Fruit fly (Drosophila melanogaster) whole organism, adult: Measurements from ENCODE around the gene Ask1.

Source experiments
- CG11617 ChIP-seq: fragments of 200-800 bp; sonication (Bioruptor generic); optimal IDR thresholded peaks from 2 replicates; lab custom pipeline; 2017; ENCODE audit warnings: mild to moderate bottlenecking, missing biosample characterization, missing genetic modification reagents, missing genetic modification characterization
- CG12768 ChIP-seq: fragments of 200-800 bp; sonication (Bioruptor generic); optimal IDR thresholded peaks from 2 replicates; lab custom pipeline; 2017; ENCODE audit warnings: missing biosample characterization, missing genetic modification characterization, mild to moderate bottlenecking, moderate library complexity, missing genetic modification reagents
- CG1620 ChIP-seq: fragments of 200-800 bp; sonication (Bioruptor generic); optimal IDR thresholded peaks from 2 replicates; lab custom pipeline; 2016; ENCODE audit warnings: missing biosample characterization, missing genetic modification characterization
- Clk ChIP-seq: fragments of 200-800 bp; sonication (Bioruptor generic); optimal IDR thresholded peaks from 2 replicates; lab custom pipeline; 2017; ENCODE audit warnings: missing biosample characterization, missing genetic modification characterization
- Hr96 ChIP-seq: fragments of 200-800 bp; sonication (Bioruptor generic); optimal IDR thresholded peaks from 2 replicates; lab custom pipeline; 2016; ENCODE audit warnings: missing biosample characterization, missing genetic modification characterization
- bab1 ChIP-seq: fragments of 200-800 bp; sonication (Bioruptor generic); optimal IDR thresholded peaks from 3 replicates; lab custom pipeline; 2019; ENCODE audit warnings: missing biosample characterization, mild to moderate bottlenecking, missing genetic modification characterization, moderate library complexity
- cic ChIP-seq: fragments of 200-800 bp; sonication (Bioruptor generic); optimal IDR thresholded peaks from 2 replicates; lab custom pipeline; 2017; ENCODE audit warnings: missing biosample characterization, mild to moderate bottlenecking, missing genetic modification characterization, moderate library complexity
- cnc ChIP-seq, 2 experiments: fragments of >200 bp; optimal IDR thresholded peaks; 2 replicates each; lab custom pipeline; 2017

DNA sequence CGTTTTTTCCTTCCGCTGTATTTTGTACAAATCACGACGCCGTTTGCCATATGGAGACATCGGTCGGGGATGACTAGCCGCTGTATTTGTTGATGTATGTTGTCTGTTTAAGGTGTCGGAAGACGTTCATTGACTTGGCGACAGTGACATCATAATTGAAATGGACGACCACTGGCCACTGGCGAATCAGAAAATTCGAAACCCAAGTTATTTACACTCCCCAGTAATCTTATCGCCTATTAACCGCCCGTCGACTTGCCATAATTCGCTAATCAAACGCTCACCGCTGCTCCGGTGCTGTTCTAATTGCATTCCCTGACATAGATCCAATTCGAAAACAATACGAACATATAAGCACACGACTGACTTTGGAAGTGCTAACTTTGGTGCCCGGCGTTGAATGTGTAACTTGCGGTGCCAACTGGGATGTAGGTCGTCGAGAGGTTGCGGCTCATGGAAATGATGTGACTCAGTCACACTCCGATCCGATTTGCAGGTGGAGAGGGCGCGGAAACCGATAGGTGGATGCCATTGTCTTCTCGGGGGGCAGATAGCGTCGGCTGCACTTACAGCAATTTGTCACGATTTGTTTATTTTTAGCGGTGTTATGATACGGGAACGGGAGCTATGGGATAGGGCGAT lies 30.1 kb downstream of the Ask1 start:
- no peak for TF ChIP-seq Hr96 (GFP tag; lab: Kevin White, UChicago)
- TF ChIP-seq CG11617 (GFP tag; lab: Kevin White, UChicago): no peak
- TF ChIP-seq CG12768: no peak
- no peak for TF ChIP-seq CG1620 (GFP tag; lab: Kevin White, UChicago)
- TF ChIP-seq cnc (optimal IDR thresholded peaks at IDR 0.05; lab: Kevin White, UChicago): no peak
- TF ChIP-seq Clk (GFP tag; lab: Kevin White, UChicago): no peak
- TF ChIP-seq cic: no peak
- TF ChIP-seq bab1 (GFP tag; lab: Kevin White, UChicago): no peak
